Worm (Caenorhabditis elegans) whole organism, early embryonic: ENCODE results near the gene fipr-13.

Source experiments
- B0310.2 ChIP-seq: sonication (generic microtip); optimal IDR thresholded peaks from 2 replicates; lab custom pipeline; 2016; ENCODE audit warnings: mild to moderate bottlenecking, missing genetic modification characterization, missing compliant biosample characterization
- F13C5.2 ChIP-seq: sonication (generic microtip); optimal IDR thresholded peaks from 2 replicates; lab custom pipeline; 2017; ENCODE audit warnings: mild to moderate bottlenecking, missing genetic modification characterization, inconsistent platforms, missing compliant biosample characterization
- aly-1 ChIP-seq: sonication (generic microtip); optimal IDR thresholded peaks from 2 replicates; lab custom pipeline; 2016; ENCODE audit warnings: missing genetic modification characterization, missing compliant biosample characterization
- ama-1 ChIP-seq: fragments of 150-350 bp; optimal IDR thresholded peaks from 2 replicates; lab custom pipeline; 2014
- ceh-13 ChIP-seq: fragments of 200-800 bp; sonication (Bioruptor generic); optimal IDR thresholded peaks from 2 replicates; lab custom pipeline; 2018; ENCODE audit warnings: mild to moderate bottlenecking, missing genetic modification characterization, missing compliant biosample characterization
- ceh-36 ChIP-seq: sonication (generic microtip); optimal IDR thresholded peaks from 2 replicates; lab custom pipeline; 2016; ENCODE audit warnings: missing genetic modification characterization, inconsistent platforms, missing compliant biosample characterization
- ets-7 ChIP-seq: sonication (generic microtip); optimal IDR thresholded peaks from 2 replicates; lab custom pipeline; 2016; ENCODE audit warnings: missing genotype, missing genetic modification characterization, missing compliant biosample characterization
- flt-1 ChIP-seq: fragments of 200-800 bp; sonication (Bioruptor generic); IDR thresholded peaks from 2 replicates; pipeline ENCODE4 v1.3.6; 2022; ENCODE audit warnings: missing genetic modification characterization, missing compliant biosample characterization
- hmbx-1 ChIP-seq: sonication (generic microtip); optimal IDR thresholded peaks from 2 replicates; lab custom pipeline; 2016; ENCODE audit warnings: mild to moderate bottlenecking, missing genetic modification characterization, missing compliant biosample characterization
- hmg-4 ChIP-seq: fragments of 200-800 bp; sonication (Bioruptor generic); optimal IDR thresholded peaks from 2 replicates; lab custom pipeline; 2018; ENCODE audit warnings: mild to moderate bottlenecking, missing genetic modification characterization, missing compliant biosample characterization
- hnd-1 ChIP-seq: sonication (generic microtip); optimal IDR thresholded peaks from 2 replicates; lab custom pipeline; 2016; ENCODE audit warnings: missing genetic modification characterization, missing compliant biosample characterization
- pes-1 ChIP-seq: fragments of 200-800 bp; sonication (Bioruptor generic); IDR thresholded peaks from 2 replicates; pipeline ENCODE4 v1.3.6; 2022; ENCODE audit warnings: missing genetic modification reagents, missing genetic modification characterization, missing compliant biosample characterization
- scrt-1 ChIP-seq: fragments of 200-800 bp; sonication (Bioruptor generic); IDR thresholded peaks from 2 replicates; pipeline ENCODE4 v1.3.6; 2022; ENCODE audit warnings: missing genetic modification characterization, missing compliant biosample characterization
- sea-1 ChIP-seq: fragments of 200-800 bp; sonication (Bioruptor generic); conservative IDR thresholded peaks from 2 replicates; pipeline ENCODE4 v1.3.6; 2022; ENCODE audit warnings: missing genetic modification characterization, missing compliant biosample characterization
- tbx-11 ChIP-seq: fragments of 200-800 bp; sonication (Bioruptor generic); IDR thresholded peaks from 2 replicates; pipeline ENCODE4 v1.3.6; 2022; ENCODE audit warnings: missing genetic modification characterization, missing compliant biosample characterization
- tbx-37 ChIP-seq: fragments of 200-800 bp; sonication (Bioruptor generic); conservative IDR thresholded peaks from 2 replicates; pipeline ENCODE4 v1.3.6; 2022; ENCODE audit warnings: missing genetic modification reagents, missing genetic modification characterization, missing compliant biosample characterization
- tra-4 ChIP-seq: sonication (generic microtip); optimal IDR thresholded peaks from 2 replicates; lab custom pipeline; 2017; ENCODE audit warnings: missing genetic modification characterization, missing compliant biosample characterization

The fipr-13 gene

DNA sequence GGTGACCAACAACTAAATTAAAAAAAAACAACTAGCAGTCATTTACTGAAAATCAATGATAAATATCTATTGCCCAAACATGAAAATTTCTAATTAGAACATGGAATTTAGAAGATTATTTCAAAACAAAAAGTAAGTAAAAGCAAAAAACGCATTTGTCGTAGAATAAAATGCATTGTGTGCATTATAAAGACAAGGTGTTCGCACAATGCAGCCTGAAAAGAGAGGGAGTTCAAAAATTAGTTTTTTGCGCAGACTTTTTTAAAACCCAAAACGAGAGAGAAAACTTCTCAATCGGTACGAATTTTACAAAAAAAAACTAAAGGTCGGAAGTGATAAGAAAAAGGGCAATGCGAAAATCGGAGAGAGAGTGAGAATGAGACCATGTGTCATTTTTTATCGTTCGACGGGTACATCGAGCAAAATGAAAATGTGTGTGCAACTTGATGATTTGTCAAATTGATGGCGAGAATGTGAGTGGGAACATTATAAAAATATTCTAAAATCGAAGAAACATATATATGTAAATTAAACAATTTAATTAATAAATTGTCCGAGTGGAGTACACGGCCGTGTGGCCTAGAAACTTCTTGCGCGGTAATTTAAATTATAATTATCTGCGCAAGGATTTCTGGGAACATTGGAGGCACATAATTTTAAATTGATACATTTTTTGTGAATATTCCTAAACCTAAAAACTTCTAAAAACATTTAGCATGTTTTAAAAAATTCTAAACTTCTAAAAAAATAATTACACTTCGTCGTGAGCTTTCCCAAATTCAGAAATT lies 32.7 kb upstream of the fipr-13 start:
- TF ChIP-seq F13C5.2 (peak; percentile 12), ceh-36 (tag; lab: Kevin White, UChicago) (no peak), pes-1 (GFP tag; lab: Robert Waterston, UW) (peak; percentile 26; the same call in 1 of the 2 replicates), tbx-37 (peak; percentile 57; the same call in 1 of the 2 replicates)

DNA sequence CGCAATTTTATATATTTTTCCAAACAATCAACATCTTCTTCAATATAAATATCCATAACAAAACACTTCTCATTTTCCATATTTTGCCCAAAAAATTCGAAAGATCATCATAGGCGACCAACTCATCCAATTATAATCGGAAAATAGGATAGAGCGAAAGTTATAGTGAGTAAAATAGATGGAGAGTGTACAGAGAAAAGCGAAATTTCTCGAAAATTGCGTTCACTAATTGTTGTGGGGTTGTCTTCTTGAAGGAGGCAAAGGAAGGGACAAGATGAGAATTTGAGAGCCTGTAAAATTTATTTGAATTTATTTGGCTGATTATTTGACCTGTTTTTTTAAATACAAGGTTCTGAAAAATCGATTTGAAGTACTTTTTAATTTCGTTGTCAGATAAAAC lies 28.7 kb upstream of the fipr-13 start:
- TF ChIP-seq ceh-13 (no peak), hmg-4 (GFP tag; lab: Kevin White, UChicago) (no peak), tra-4 (tag; lab: Kevin White, UChicago) (no peak), F13C5.2 (no peak), ets-7 (tag; lab: Kevin White, UChicago) (no peak), scrt-1 (GFP tag; lab: Robert Waterston, UW) (no peak), B0310.2 (no peak), ama-1 (no peak), aly-1 (tag; lab: Kevin White, UChicago) (no peak), pes-1 (GFP tag; lab: Robert Waterston, UW) (no peak), ceh-36 (tag; lab: Kevin White, UChicago) (no peak), tbx-37 (no peak), hnd-1 (tag; lab: Kevin White, UChicago) (no peak), hmbx-1 (tag; lab: Kevin White, UChicago) (no peak)

DNA sequence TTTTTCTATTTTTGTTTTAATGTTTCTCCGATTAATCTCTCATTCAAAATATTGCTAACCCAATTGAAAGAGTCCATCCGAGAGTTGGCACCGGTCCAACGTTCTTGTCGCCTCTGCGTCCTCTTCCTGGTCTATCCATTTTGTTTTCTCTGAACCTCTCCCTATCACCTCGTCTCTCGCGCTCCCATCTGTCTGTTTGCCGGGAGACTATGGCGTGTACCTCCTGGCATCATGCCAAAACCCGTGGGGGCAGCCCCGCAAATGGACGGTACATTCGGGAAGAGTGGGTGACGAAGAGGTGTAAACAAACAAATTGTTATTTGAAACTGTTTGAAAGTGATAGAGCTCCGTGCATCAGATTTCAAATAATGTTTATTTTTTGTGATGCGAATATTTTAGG lies 28.0 kb upstream of the fipr-13 start, which contains the start of gene T06E8.2:
Gene T06E8.2, minus strand, starts transcription at position 139 of the 400 bp plus-strand sequence.
- no peak for TF ChIP-seq pes-1 (GFP tag; lab: Robert Waterston, UW)
- TF ChIP-seq tbx-37: no peak
- no peak for TF ChIP-seq sea-1
- no peak for TF ChIP-seq hmbx-1 (tag; lab: Kevin White, UChicago)
- TF ChIP-seq scrt-1 (GFP tag; lab: Robert Waterston, UW): no peak
- no peak for TF ChIP-seq hnd-1 (tag; lab: Kevin White, UChicago)
- no peak for TF ChIP-seq ceh-36 (tag; lab: Kevin White, UChicago)
- peak; percentile 51 for TF ChIP-seq hmg-4 (GFP tag; lab: Kevin White, UChicago)

DNA sequence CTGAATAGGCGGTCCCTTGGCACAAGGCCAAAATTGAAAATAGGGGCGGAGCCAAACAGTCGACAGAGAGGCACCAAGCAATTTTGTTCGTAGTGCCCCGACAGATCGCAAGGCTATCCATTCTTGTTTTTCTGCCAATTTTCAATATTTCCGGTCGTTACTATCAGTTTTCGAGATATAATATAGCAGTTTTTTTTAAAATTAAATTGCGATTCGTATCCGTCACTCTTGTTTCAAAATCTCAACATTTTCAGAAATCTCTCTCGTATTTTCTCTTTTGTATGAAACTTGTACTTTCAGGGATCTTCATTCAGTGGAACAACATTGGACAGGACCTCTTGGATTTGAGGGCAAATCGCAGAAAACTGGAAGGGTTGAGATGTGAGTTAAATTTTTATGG lies 27.3 kb upstream of the fipr-13 start, which contains the start of gene F57A8.1:
Gene F57A8.1, plus strand, starts transcription at position 301 of the 400 bp plus-strand sequence.
- TF ChIP-seq B0310.2 (no peak), ets-7 (tag; lab: Kevin White, UChicago) (no peak), ceh-13 (no peak), tbx-37 (no peak), hmbx-1 (tag; lab: Kevin White, UChicago) (no peak), scrt-1 (GFP tag; lab: Robert Waterston, UW) (no peak), tra-4 (tag; lab: Kevin White, UChicago) (no peak)

DNA sequence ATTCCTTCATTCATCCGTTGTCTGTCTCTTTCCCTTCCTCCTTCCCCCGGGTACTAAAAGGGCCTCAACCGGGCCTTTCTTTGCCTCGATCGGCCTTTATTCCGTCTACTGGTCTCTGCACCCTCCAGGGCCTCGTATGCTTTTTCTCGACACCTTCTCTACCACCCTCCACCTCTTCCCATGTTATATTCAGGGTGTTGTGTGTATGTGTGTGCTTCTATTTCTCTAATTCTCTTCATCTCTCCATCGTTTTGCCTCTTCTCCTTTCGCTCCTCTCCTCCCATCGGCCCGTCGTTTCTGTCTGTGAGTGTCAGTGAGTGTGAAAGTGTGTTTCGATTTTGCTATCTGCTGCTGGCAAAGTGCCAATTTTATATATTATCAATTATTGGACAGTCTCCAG lies 24.5 kb upstream of the fipr-13 start:
- TF ChIP-seq B0310.2 (peak; percentile 2), F13C5.2 (peak; percentile 23), tbx-37 (0 out of 2 replicates have a peak, but pooled peaks have one; percentile 9), aly-1 (tag; lab: Kevin White, UChicago) (peak; percentile 21), flt-1 (GFP tag; lab: Robert Waterston, UW) (no peak), hmg-4 (GFP tag; lab: Kevin White, UChicago) (peak; percentile 47), tra-4 (tag; lab: Kevin White, UChicago) (no peak), sea-1 (peak; percentile 45; the same call in 1 of the 2 replicates), ets-7 (tag; lab: Kevin White, UChicago) (no peak)

DNA sequence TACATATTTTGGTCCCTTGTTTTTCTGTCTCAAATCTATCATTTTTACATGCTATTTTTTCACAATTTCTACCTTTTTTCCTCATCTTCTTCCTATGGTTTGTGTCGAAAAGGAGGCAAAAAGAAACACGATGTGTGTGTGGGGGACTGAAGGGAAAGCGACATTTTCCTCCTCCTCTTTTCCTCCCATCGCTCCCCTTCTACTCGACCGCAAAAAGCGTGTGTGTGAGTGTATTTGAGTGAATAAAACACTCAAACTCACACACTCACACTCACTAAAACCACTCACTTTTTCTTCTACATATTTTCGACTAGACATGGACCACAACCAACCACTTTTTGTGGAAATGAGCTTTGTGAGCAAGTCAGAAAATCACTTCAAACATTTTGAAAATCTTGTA lies 22.8 kb upstream of the fipr-13 start:
- TF ChIP-seq ceh-36 (tag; lab: Kevin White, UChicago) (no peak), F13C5.2 (no peak), B0310.2 (no peak), ceh-13 (no peak), scrt-1 (GFP tag; lab: Robert Waterston, UW) (no peak), sea-1 (no peak), aly-1 (tag; lab: Kevin White, UChicago) (no peak), ama-1 (no peak), tbx-37 (no peak), hmbx-1 (tag; lab: Kevin White, UChicago) (no peak), ets-7 (tag; lab: Kevin White, UChicago) (no peak), flt-1 (GFP tag; lab: Robert Waterston, UW) (no peak), hmg-4 (GFP tag; lab: Kevin White, UChicago) (no peak), hnd-1 (tag; lab: Kevin White, UChicago) (no peak), tra-4 (tag; lab: Kevin White, UChicago) (no peak), tbx-11 (GFP tag; lab: Robert Waterston, UW) (no peak), pes-1 (GFP tag; lab: Robert Waterston, UW) (no peak)

DNA sequence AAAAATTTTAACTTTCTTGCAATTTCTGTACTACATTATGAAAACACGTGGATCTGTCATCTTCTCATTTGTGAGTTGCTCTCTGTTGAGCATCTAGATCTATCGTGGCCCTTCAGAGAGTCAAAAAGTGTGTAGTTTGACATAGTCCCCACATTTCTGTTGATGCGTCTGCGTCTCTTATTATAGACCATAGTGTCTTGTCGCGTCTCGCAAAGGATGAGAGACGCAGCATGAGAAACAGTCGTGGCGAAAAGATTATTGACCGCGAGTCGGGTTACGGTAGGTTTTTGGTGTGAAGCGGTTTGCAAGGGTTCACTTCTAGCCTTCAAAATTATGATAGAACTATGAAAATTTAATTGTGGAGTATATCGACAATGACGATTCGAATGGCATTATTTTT lies 22.1 kb upstream of the fipr-13 start:
- peak; percentile 47 for TF ChIP-seq F13C5.2
- no peak for TF ChIP-seq tbx-11 (GFP tag; lab: Robert Waterston, UW)
- TF ChIP-seq flt-1 (GFP tag; lab: Robert Waterston, UW): 0 out of 2 replicates have a peak, but pooled peaks have one; percentile 9

DNA sequence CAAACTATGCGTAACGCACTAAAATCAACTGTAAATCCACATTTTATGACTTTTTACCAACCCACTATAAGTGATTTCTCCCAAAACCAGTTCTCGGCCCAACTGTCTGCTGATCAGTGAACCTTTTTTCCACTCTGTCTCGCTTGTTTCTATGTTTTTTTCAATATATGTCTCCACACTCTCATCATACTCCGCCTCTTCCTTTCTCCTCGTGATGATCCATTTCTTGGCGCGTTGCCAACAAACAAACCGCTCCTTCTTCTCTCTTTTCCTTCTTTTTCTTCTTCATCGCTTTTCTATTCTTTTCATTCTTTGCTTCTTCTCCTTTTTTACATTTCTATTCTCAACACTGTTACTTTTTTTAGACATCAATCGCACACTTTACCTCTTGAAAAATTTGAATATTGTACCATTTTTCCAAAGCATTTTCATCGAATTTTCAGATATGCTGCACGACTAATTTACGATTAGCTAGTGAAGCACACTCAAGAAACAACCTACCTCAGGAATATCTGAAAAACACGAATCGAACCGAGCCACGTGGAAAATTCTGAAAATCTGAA lies 21.0 kb upstream of the fipr-13 start, which contains the start of gene T06E8.8:
Gene T06E8.8, plus strand, starts transcription at position 513 of the 563 bp plus-strand sequence.
- no peak for TF ChIP-seq ama-1
- no peak for TF ChIP-seq ceh-36 (tag; lab: Kevin White, UChicago)
- no peak for TF ChIP-seq sea-1
- TF ChIP-seq pes-1 (GFP tag; lab: Robert Waterston, UW): no peak
- no peak for TF ChIP-seq F13C5.2
- TF ChIP-seq aly-1 (tag; lab: Kevin White, UChicago): no peak
- no peak for TF ChIP-seq tra-4 (tag; lab: Kevin White, UChicago)
- no peak for TF ChIP-seq hnd-1 (tag; lab: Kevin White, UChicago)
- TF ChIP-seq ets-7 (tag; lab: Kevin White, UChicago): no peak
- TF ChIP-seq hmg-4 (GFP tag; lab: Kevin White, UChicago): no peak
- no peak for TF ChIP-seq flt-1 (GFP tag; lab: Robert Waterston, UW)
- TF ChIP-seq scrt-1 (GFP tag; lab: Robert Waterston, UW): no peak
- no peak for TF ChIP-seq ceh-13
